Worm (Caenorhabditis elegans) whole organism, L2 larva: ENCODE data around the gene dbl-1.

Experiments
- F13H6.1 ChIP-seq: sonication (generic microtip); optimal IDR thresholded peaks from 2 replicates; lab custom pipeline; 2016; ENCODE audit warnings: missing genetic modification characterization, missing compliant biosample characterization
- R02D3.7 ChIP-seq: fragments of 150-350 bp; optimal IDR thresholded peaks from 2 replicates; lab custom pipeline; 2014; ENCODE audit warnings: missing biosample characterization, missing genetic modification characterization
- ZK546.5 ChIP-seq: sonication (generic microtip); optimal IDR thresholded peaks from 2 replicates; lab custom pipeline; 2017; ENCODE audit warnings: missing biosample characterization, missing genetic modification characterization
- blmp-1 ChIP-seq: sonication (generic microtip); optimal IDR thresholded peaks from 2 replicates; lab custom pipeline; 2017; ENCODE audit warnings: missing genetic modification characterization, mild to moderate bottlenecking, missing compliant biosample characterization, antibody characterized with exemption, moderate library complexity; ENCODE audit not compliant: insufficient read depth
- ceh-82 ChIP-seq: fragments of 150-350 bp; optimal IDR thresholded peaks from 2 replicates; lab custom pipeline; 2014; ENCODE audit warnings: missing biosample characterization, missing genetic modification characterization
- crh-2 ChIP-seq: sonication (generic microtip); optimal IDR thresholded peaks from 2 replicates; lab custom pipeline; 2017; ENCODE audit warnings: missing biosample characterization, missing genetic modification characterization
- dmd-4 ChIP-seq: sonication (generic microtip); optimal IDR thresholded peaks from 2 replicates; lab custom pipeline; 2017; ENCODE audit warnings: missing biosample characterization, missing genetic modification characterization
- elt-3 ChIP-seq: sonication (generic microtip); optimal IDR thresholded peaks from 2 replicates; lab custom pipeline; 2017; ENCODE audit warnings: missing biosample characterization, missing genetic modification characterization
- fos-1 ChIP-seq: fragments of 150-350 bp; optimal IDR thresholded peaks from 2 replicates; lab custom pipeline; 2014; ENCODE audit warnings: missing biosample characterization, missing genetic modification characterization
- gmeb-1 ChIP-seq: fragments of 150-350 bp; optimal IDR thresholded peaks from 2 replicates; lab custom pipeline; 2014; ENCODE audit warnings: missing biosample characterization, missing genetic modification characterization
- lin-11 ChIP-seq: fragments of 150-350 bp; sonication (generic microtip); optimal IDR thresholded peaks from 2 replicates; lab custom pipeline; 2014; ENCODE audit warnings: missing biosample characterization, missing genetic modification characterization, inconsistent platforms, mixed read lengths
- lin-13 ChIP-seq: fragments of 150-350 bp; optimal IDR thresholded peaks from 2 replicates; lab custom pipeline; 2014; ENCODE audit warnings: missing biosample characterization, missing genetic modification reagents, missing genetic modification characterization
- lin-39 ChIP-seq: fragments of 150-350 bp; optimal IDR thresholded peaks from 2 replicates; lab custom pipeline; 2014; ENCODE audit warnings: missing biosample characterization, missing genetic modification reagents, missing genetic modification characterization
- mab-5 ChIP-seq: fragments of 150-350 bp; optimal IDR thresholded peaks from 2 replicates; lab custom pipeline; 2014; ENCODE audit warnings: missing biosample characterization, missing genetic modification characterization
- nhr-10 ChIP-seq: sonication (generic microtip); optimal IDR thresholded peaks from 2 replicates; lab custom pipeline; 2017; ENCODE audit warnings: missing biosample characterization, missing genetic modification characterization
- nhr-11 ChIP-seq: fragments of 150-350 bp; optimal IDR thresholded peaks from 2 replicates; lab custom pipeline; 2014; ENCODE audit warnings: missing biosample characterization, missing genetic modification characterization
- nhr-129 ChIP-seq: fragments of 150-350 bp; optimal IDR thresholded peaks from 2 replicates; lab custom pipeline; 2014; ENCODE audit warnings: missing biosample characterization, missing genetic modification characterization
- nhr-237 ChIP-seq: fragments of 150-350 bp; optimal IDR thresholded peaks from 2 replicates; lab custom pipeline; 2014; ENCODE audit warnings: missing biosample characterization, missing genetic modification characterization
- nhr-25 ChIP-seq: fragments of 150-350 bp; sonication (generic microtip); optimal IDR thresholded peaks from 3 replicates; lab custom pipeline; 2014; ENCODE audit warnings: missing biosample characterization, missing genetic modification characterization
- nhr-6 ChIP-seq: fragments of 150-350 bp; optimal IDR thresholded peaks from 2 replicates; lab custom pipeline; 2014; ENCODE audit warnings: missing biosample characterization, missing genetic modification characterization
- peb-1 ChIP-seq: fragments of 150-350 bp; optimal IDR thresholded peaks from 2 replicates; lab custom pipeline; 2014; ENCODE audit warnings: missing biosample characterization, missing genetic modification characterization
- sem-4 ChIP-seq: fragments of 150-350 bp; optimal IDR thresholded peaks from 2 replicates; lab custom pipeline; 2014; ENCODE audit warnings: missing biosample characterization, missing genetic modification reagents, missing genetic modification characterization
- skn-1 ChIP-seq: sonication (generic microtip); optimal IDR thresholded peaks from 2 replicates; lab custom pipeline; 2017; ENCODE audit warnings: missing biosample characterization, missing genetic modification characterization
- sma-9 ChIP-seq, 2 experiments: fragments of 150-350 bp in 1 of 2; sonication (generic microtip) in 1 of 2; optimal IDR thresholded peaks; 2 replicates each; lab custom pipeline; 2014 to 2016; ENCODE audit warnings: missing genetic modification characterization in 2 of 2, mild to moderate bottlenecking in 1 of 2, missing biosample characterization in 1 of 2, missing compliant biosample characterization in 1 of 2, missing genetic modification reagents in 1 of 2, moderate library complexity in 1 of 2
- ztf-1 ChIP-seq: fragments of 200-800 bp; sonication (Bioruptor generic); conservative IDR thresholded peaks from 2 replicates; pipeline ENCODE4 v1.3.6; 2022; ENCODE audit warnings: missing genetic modification characterization, missing compliant biosample characterization
- ztf-11 ChIP-seq: sonication (generic microtip); optimal IDR thresholded peaks from 2 replicates; lab custom pipeline; 2017; ENCODE audit warnings: missing biosample characterization, missing genetic modification characterization
- ztf-4 ChIP-seq: fragments of 150-350 bp; optimal IDR thresholded peaks from 2 replicates; lab custom pipeline; 2014; ENCODE audit warnings: missing biosample characterization, missing genetic modification characterization

The dbl-1 gene

ce11 chrV:6731594-6731993, 26.3 kb upstream of the dbl-1 start, which contains the start of gene grl-9:
TSS of gene grl-9 (minus strand) at chrV:6731694.
- TF ChIP-seq ztf-4 (tag; lab: Kevin White, UChicago) (no peak), lin-13 (GFP tag; lab: Kevin White, UChicago) (no peak)
- TF ChIP-seq, all 48 proteins: peak for 0

- TF ChIP-seq sma-9 (GFP tag; optimal IDR thresholded peaks at IDR 0.05; lab: Kevin White, UChicago) (no peak), sma-9 (tag; optimal IDR thresholded peaks at IDR 0.05; lab: Kevin White, UChicago) (no peak), ztf-1 (no peak)
Measured at ce11 chrV:6732995-6733394, 24.9 kb upstream of the dbl-1 start, which contains the start of gene grl-8. TSS of gene grl-8 (minus strand) at chrV:6733095.

ce11 chrV:6736108-6736507, 21.8 kb upstream of the dbl-1 start:
- TF ChIP-seq sma-9 (GFP tag; optimal IDR thresholded peaks at IDR 0.05; lab: Kevin White, UChicago) (no peak), sma-9 (tag; optimal IDR thresholded peaks at IDR 0.05; lab: Kevin White, UChicago) (no peak), nhr-25 (peak; percentile 51), nhr-11 (tag; lab: Kevin White, UChicago) (no peak)

- peak; percentile 56 for TF ChIP-seq nhr-25
- TF ChIP-seq crh-2: no peak
- peak; percentile 94 for TF ChIP-seq blmp-1
- TF ChIP-seq lin-39 (tag; lab: Kevin White, UChicago): no peak
- TF ChIP-seq ceh-82 (tag; lab: Kevin White, UChicago): no peak
- TF ChIP-seq nhr-10 (tag; lab: Kevin White, UChicago): no peak
- TF ChIP-seq lin-11 (tag; lab: Kevin White, UChicago): no peak
Measured at ce11 chrV:6736877-6737276, 21.1 kb upstream of the dbl-1 start.

ce11 chrV:6744774-6745173, 13.2 kb upstream of the dbl-1 start, which contains the start of gene T25F10.3:
TSS of gene T25F10.3 (plus strand) at chrV:6745081.
- TF ChIP-seq peb-1 (tag; lab: Kevin White, UChicago): no peak
- TF ChIP-seq nhr-11 (tag; lab: Kevin White, UChicago): no peak
- TF ChIP-seq skn-1 (tag; lab: Kevin White, UChicago): no peak
- peak; percentile 88 for TF ChIP-seq blmp-1

- no peak for TF ChIP-seq ztf-4 (tag; lab: Kevin White, UChicago)
- peak; percentile 52 for TF ChIP-seq sma-9 (GFP tag; optimal IDR thresholded peaks at IDR 0.05; lab: Kevin White, UChicago)
- no peak for TF ChIP-seq sma-9 (tag; optimal IDR thresholded peaks at IDR 0.05; lab: Kevin White, UChicago)
- TF ChIP-seq R02D3.7: no peak
- peak; percentile 46 for TF ChIP-seq F13H6.1 (tag; lab: Kevin White, UChicago)
- TF ChIP-seq ztf-1: no peak
- TF ChIP-seq nhr-237 (tag; lab: Kevin White, UChicago): no peak
- no peak for TF ChIP-seq dmd-4 (tag; lab: Kevin White, UChicago)
- peak; percentile 34 for TF ChIP-seq nhr-129 (tag; lab: Kevin White, UChicago)
- peak; percentile 34 for TF ChIP-seq mab-5 (tag; lab: Kevin White, UChicago)
Measured at ce11 chrV:6751493-6752100, 6.3 kb upstream of the dbl-1 start.

ce11 chrV:6753257-6753656, 4.7 kb upstream of the dbl-1 start:
- TF ChIP-seq fos-1 (tag; lab: Kevin White, UChicago): no peak
- no peak for TF ChIP-seq ztf-4 (tag; lab: Kevin White, UChicago)
- TF ChIP-seq gmeb-1 (tag; lab: Kevin White, UChicago): no peak
- TF ChIP-seq elt-3: no peak
- no peak for TF ChIP-seq lin-13 (GFP tag; lab: Kevin White, UChicago)
- TF ChIP-seq sem-4 (tag; lab: Kevin White, UChicago): no peak
- no peak for TF ChIP-seq R02D3.7
- no peak for TF ChIP-seq lin-11 (tag; lab: Kevin White, UChicago)
- no peak for TF ChIP-seq skn-1 (tag; lab: Kevin White, UChicago)
- TF ChIP-seq nhr-6 (tag; lab: Kevin White, UChicago): no peak
- no peak for TF ChIP-seq ztf-11 (tag; lab: Kevin White, UChicago)
- TF ChIP-seq ZK546.5: no peak
